Worm (Caenorhabditis elegans) whole organism, midembryonic: Measurements from ENCODE around the gene C14B9.3.

Experiments used
- T22C8.4 ChIP-seq: fragments of 200-800 bp; sonication (Bioruptor generic); IDR thresholded peaks from 2 replicates; pipeline ENCODE4 v1.3.6; 2022; ENCODE audit warnings: missing genetic modification characterization, missing compliant biosample characterization
- ztf-23 ChIP-seq: fragments of 200-800 bp; sonication (Bioruptor generic); IDR thresholded peaks from 2 replicates; pipeline ENCODE4 v1.3.6; 2022; ENCODE audit warnings: missing genetic modification reagents, missing genetic modification characterization, missing compliant biosample characterization
- ztf-29 ChIP-seq: fragments of 200-800 bp; sonication (Bioruptor generic); IDR thresholded peaks from 2 replicates; pipeline ENCODE4 v1.3.6; 2022; ENCODE audit warnings: missing genetic modification reagents, missing genetic modification characterization, missing compliant biosample characterization

ce11 chrIII:8130177-8130902 is 21.8 kb downstream of the C14B9.3 start, which contains the start of the genes rpl-21 and C14B9.10:
- TF ChIP-seq ztf-23 (GFP tag; lab: Robert Waterston, UW), result no peak
- TF ChIP-seq T22C8.4 (GFP tag; lab: Robert Waterston, UW), result no peak
- TF ChIP-seq ztf-29 (GFP tag; lab: Robert Waterston, UW), result no peak
